Worm (Caenorhabditis elegans): ENCODE data around the gene Y32F6A.4.
A peak's percentile ranks its signal among the peaks of the same experiment; 100 is the strongest.

Gene Y32F6A.4

ce11 chrV:10432607-10433006 lies 1.3 kb downstream of the Y32F6A.4 start (continued):
- TF ChIP-seq efl-1 (optimal IDR thresholded peaks at IDR 0.05) (no peak), efl-1 (GFP tag; optimal IDR thresholded peaks at IDR 0.05 in 1 of 2) (no peak), lir-3 (tag; optimal IDR thresholded peaks at IDR 0.05; ENCODE audit: poor library complexity) (no peak), nhr-28 (tag; optimal IDR thresholded peaks at IDR 0.05) (no peak), lin-35 (GFP tag; optimal IDR thresholded peaks at IDR 0.05) (peak in 1 of 2 experiments; percentile 7)

- TF ChIP-seq tlp-1 (tag; optimal IDR thresholded peaks at IDR 0.05) (no peak), nhr-237 (tag; optimal IDR thresholded peaks at IDR 0.05) (no peak), aly-2 (tag; optimal IDR thresholded peaks at IDR 0.05) (no peak), zip-4 (GFP tag; optimal IDR thresholded peaks at IDR 0.05) (no peak), elt-2 (tag; optimal IDR thresholded peaks at IDR 0.05) (no peak), mdl-1 (tag; optimal IDR thresholded peaks at IDR 0.05) (no peak), unc-62 (GFP tag; optimal IDR thresholded peaks at IDR 0.05) (no peak), rnt-1 (tag; optimal IDR thresholded peaks at IDR 0.05) (no peak), pax-3 (tag; optimal IDR thresholded peaks at IDR 0.05) (no peak), ets-5 (GFP tag; IDR thresholded peaks at IDR 0.05) (no peak), hlh-17 (GFP tag; optimal IDR thresholded peaks at IDR 0.05; ENCODE audit: borderline replicate concordance) (no peak), jun-1 (tag; optimal IDR thresholded peaks at IDR 0.05) (no peak), fkh-8 (tag; optimal IDR thresholded peaks at IDR 0.05) (no peak), nhr-71 (tag; optimal IDR thresholded peaks at IDR 0.05) (no peak), hpl-2 (GFP tag; optimal IDR thresholded peaks at IDR 0.05) (no peak), elt-3 (tag; optimal IDR thresholded peaks at IDR 0.05) (no peak), efl-1 (optimal IDR thresholded peaks at IDR 0.05) (no peak), efl-1 (GFP tag; optimal IDR thresholded peaks at IDR 0.05 in 1 of 2) (no peak), nhr-84 (tag; optimal IDR thresholded peaks at IDR 0.05) (no peak), nhr-12 (tag; optimal IDR thresholded peaks at IDR 0.05) (no peak)
These were observed 5.3 kb downstream of the Y32F6A.4 start, which contains the start of gene tag-314 for ce11 chrV:10428608-10429007. Gene tag-314, minus strand, starts transcription at chrV:10428708.

- TF ChIP-seq nhr-11 (tag; optimal IDR thresholded peaks at IDR 0.05): no peak
- TF ChIP-seq hlh-4 (tag; optimal IDR thresholded peaks at IDR 0.05): no peak
- no peak for TF ChIP-seq irx-1 (tag; optimal IDR thresholded peaks at IDR 0.05)
- no peak for TF ChIP-seq jun-1 (tag; optimal IDR thresholded peaks at IDR 0.05)
- no peak for TF ChIP-seq tlp-1 (tag; optimal IDR thresholded peaks at IDR 0.05)
- TF ChIP-seq ceh-88 (GFP tag; IDR thresholded peaks at IDR 0.05): no peak
- no peak for TF ChIP-seq sox-4 (tag; optimal IDR thresholded peaks at IDR 0.05)
- no peak for TF ChIP-seq hlh-17 (GFP tag; optimal IDR thresholded peaks at IDR 0.05; ENCODE audit: borderline replicate concordance)
These were observed 7.6 kb downstream of the Y32F6A.4 start, which contains the start of gene apc-10 for ce11 chrV:10426253-10426652. Gene apc-10, minus strand, starts transcription at chrV:10426353.

- no peak for TF ChIP-seq efl-1 (optimal IDR thresholded peaks at IDR 0.05)
- no peak for TF ChIP-seq efl-1 (GFP tag; optimal IDR thresholded peaks at IDR 0.05 in 1 of 2)
- TF ChIP-seq unc-30 (tag; optimal IDR thresholded peaks at IDR 0.05): no peak
- TF ChIP-seq isw-1 (GFP tag; IDR thresholded peaks at IDR 0.05): no peak
- no peak for TF ChIP-seq F16B12.6 (tag; optimal IDR thresholded peaks at IDR 0.05)
- no peak for TF ChIP-seq tlp-1 (tag; optimal IDR thresholded peaks at IDR 0.05)
- TF ChIP-seq fos-1 (tag; optimal IDR thresholded peaks at IDR 0.05): no peak
- TF ChIP-seq ets-5 (GFP tag; IDR thresholded peaks at IDR 0.05): no peak
- no peak for TF ChIP-seq ztf-4 (tag; optimal IDR thresholded peaks at IDR 0.05)
- no peak for TF ChIP-seq mdl-1 (tag; optimal IDR thresholded peaks at IDR 0.05)
- TF ChIP-seq ceh-90 (tag; optimal IDR thresholded peaks at IDR 0.05): no peak
- TF ChIP-seq zip-4 (GFP tag; optimal IDR thresholded peaks at IDR 0.05): no peak
- TF ChIP-seq nhr-11 (tag; optimal IDR thresholded peaks at IDR 0.05): no peak
- TF ChIP-seq swsn-7 (tag; optimal IDR thresholded peaks at IDR 0.05): no peak
- no peak for TF ChIP-seq hpl-2 (GFP tag; optimal IDR thresholded peaks at IDR 0.05)
- no peak for TF ChIP-seq unc-62 (GFP tag; optimal IDR thresholded peaks at IDR 0.05)
- no peak for TF ChIP-seq lir-3 (tag; optimal IDR thresholded peaks at IDR 0.05; ENCODE audit: poor library complexity)
- TF ChIP-seq efl-3 (GFP tag; optimal IDR thresholded peaks at IDR 0.05): no peak
- no peak for TF ChIP-seq C16A3.4 (tag; optimal IDR thresholded peaks at IDR 0.05)
- no peak for TF ChIP-seq fkh-10 (GFP tag; optimal IDR thresholded peaks at IDR 0.05)
These were observed 8.8 kb downstream of the Y32F6A.4 start, which contains the start of gene col-12 for ce11 chrV:10425098-10425497. Gene col-12, minus strand, starts transcription at chrV:10425198.
